Worm (Caenorhabditis elegans): ENCODE data around the gene lgc-53.
A peak's percentile ranks its signal among the peaks of the same experiment; 100 is the strongest.

The lgc-53 gene

ce11 chrX:16721930-16722329, 10.4 kb downstream of the lgc-53 start (continued):
- TF ChIP-seq let-607 (tag; optimal IDR thresholded peaks at IDR 0.05) (no peak), nhr-179 (tag; optimal IDR thresholded peaks at IDR 0.05) (no peak), efl-1 (GFP tag; optimal IDR thresholded peaks at IDR 0.05) (no peak), madf-3 (GFP tag; IDR thresholded peaks at IDR 0.05) (no peak), ztf-22 (GFP tag; optimal IDR thresholded peaks at IDR 0.05) (no peak), snpc-1.3 (tag; optimal IDR thresholded peaks at IDR 0.05; ENCODE audit: insufficient read depth) (peak; percentile 90), attf-6 (GFP tag; IDR thresholded peaks at IDR 0.05) (no peak), snpc-1.1 (tag; optimal IDR thresholded peaks at IDR 0.05; ENCODE audit: insufficient read depth) (peak; percentile 95), mes-4 (tag; optimal IDR thresholded peaks at IDR 0.05) (no peak), F22D6.2 (tag; optimal IDR thresholded peaks at IDR 0.05) (no peak), hmg-1.2 (GFP tag; IDR thresholded peaks at IDR 0.05) (peak; percentile 38; the same call in 1 of the 2 replicates), mel-28 (tag; optimal IDR thresholded peaks at IDR 0.05; ENCODE audit: borderline replicate concordance) (no peak), F39B2.1 (GFP tag; IDR thresholded peaks at IDR 0.05) (no peak), hmg-20 (GFP tag; IDR thresholded peaks at IDR 0.05) (no peak), cebp-1 (GFP tag; IDR thresholded peaks at IDR 0.05) (no peak), cebp-1 (tag; optimal IDR thresholded peaks at IDR 0.05) (no peak)

ce11 chrX:16724954-16725353, 13.5 kb downstream of the lgc-53 start:
- TF ChIP-seq K11D2.4 (GFP tag; IDR thresholded peaks at IDR 0.05) (0 out of 2 replicates have a peak, but pooled peaks have one; percentile 29), nhr-80 (tag; optimal IDR thresholded peaks at IDR 0.05) (peak; percentile 95), gei-17 (GFP tag; optimal IDR thresholded peaks at IDR 0.05) (no peak), B0261.1 (tag; optimal IDR thresholded peaks at IDR 0.05) (no peak), ekl-4 (GFP tag; IDR thresholded peaks at IDR 0.05) (no peak), C17E4.6 (GFP tag; IDR thresholded peaks at IDR 0.05) (no peak), F52B5.7 (tag; optimal IDR thresholded peaks at IDR 0.05) (no peak), ceh-40 (GFP tag; IDR thresholded peaks at IDR 0.05) (no peak), lin-54 (GFP tag; optimal IDR thresholded peaks at IDR 0.05) (no peak), Y79H2A.3 (GFP tag; conservative IDR thresholded peaks at IDR 0.05) (no peak), nhr-90 (tag; optimal IDR thresholded peaks at IDR 0.05) (peak; percentile 17), madf-10 (tag; optimal IDR thresholded peaks at IDR 0.05) (peak; percentile 14), lin-40 (tag; optimal IDR thresholded peaks at IDR 0.05) (peak; percentile 72), Y56A3A.18 (GFP tag; IDR thresholded peaks at IDR 0.05) (no peak), madf-6 (GFP tag; IDR thresholded peaks at IDR 0.05) (no peak), tlf-1 (GFP tag; optimal IDR thresholded peaks at IDR 0.05) (peak; percentile 32), akir-1 (GFP tag; optimal IDR thresholded peaks at IDR 0.05) (no peak), tbp1 (GFP tag; optimal IDR thresholded peaks at IDR 0.05) (peak; percentile 51), F23B12.7 (tag; optimal IDR thresholded peaks at IDR 0.05; ENCODE audit: insufficient read depth) (peak; percentile 47), ets-4 (GFP tag; optimal IDR thresholded peaks at IDR 0.05) (peak; percentile 41), ztf-22 (GFP tag; optimal IDR thresholded peaks at IDR 0.05) (peak; percentile 61), ceh-100 (GFP tag; IDR thresholded peaks at IDR 0.05) (no peak), chd-7 (tag; optimal IDR thresholded peaks at IDR 0.05) (no peak), attf-5 (GFP tag; optimal IDR thresholded peaks at IDR 0.05) (peak; percentile 44), attf-6 (GFP tag; IDR thresholded peaks at IDR 0.05) (no peak), let-607 (tag; optimal IDR thresholded peaks at IDR 0.05) (peak; percentile 1 to 69), hlh-26 (GFP tag; conservative IDR thresholded peaks at IDR 0.05) (no peak), snpc-4 (GFP tag; optimal IDR thresholded peaks at IDR 0.05) (no peak), snpc-4 (tag; optimal IDR thresholded peaks at IDR 0.05) (peak in 2 of 4 experiments; percentile 44 to 59), unc-62 (GFP tag; optimal IDR thresholded peaks at IDR 0.05) (peak; percentile 66), atf-7 (tag; optimal IDR thresholded peaks at IDR 0.05) (peak; percentile 13), dox-1 (GFP tag; IDR thresholded peaks at IDR 0.05) (peak; percentile 62; the same call in 1 of the 2 replicates), somi-1 (GFP tag; optimal IDR thresholded peaks at IDR 0.05) (peak; percentile 77), lir-1 (GFP tag; conservative IDR thresholded peaks at IDR 0.05) (peak; percentile 69; the same call in 1 of the 2 replicates), mcd-1 (GFP tag; IDR thresholded peaks at IDR 0.05) (no peak)

Measured in whole organism, young adult.